Worm (Caenorhabditis elegans) whole organism, late embryonic: ENCODE data around the gene mel-11.

Source experiments
- F13H6.1 ChIP-seq: sonication (generic microtip); optimal IDR thresholded peaks from 2 replicates; lab custom pipeline; 2016; ENCODE audit warnings: missing genetic modification characterization, missing compliant biosample characterization
- ama-1 ChIP-seq: fragments of 150-350 bp; optimal IDR thresholded peaks from 2 replicates; lab custom pipeline; 2014
- ceh-14 ChIP-seq: sonication (generic microtip); optimal IDR thresholded peaks from 2 replicates; lab custom pipeline; 2016; ENCODE audit warnings: missing genotype, missing genetic modification characterization, missing compliant biosample characterization
- ceh-6 ChIP-seq: fragments of 200-800 bp; sonication (Bioruptor generic); optimal IDR thresholded peaks from 2 replicates; lab custom pipeline; 2018; ENCODE audit warnings: mild to moderate bottlenecking, missing genetic modification characterization, missing compliant biosample characterization
- dve-1 ChIP-seq: sonication (generic microtip); optimal IDR thresholded peaks from 2 replicates; lab custom pipeline; 2017; ENCODE audit warnings: antibody characterized with exemption, mild to moderate bottlenecking, missing genetic modification characterization, missing compliant biosample characterization
- pha-4 ChIP-seq: fragments of 150-350 bp; optimal IDR thresholded peaks from 2 replicates; lab custom pipeline; 2018; ENCODE audit warnings: missing biosample characterization, missing genetic modification reagents, missing genetic modification characterization
- pqm-1 ChIP-seq: sonication (generic microtip); optimal IDR thresholded peaks from 2 replicates; lab custom pipeline; 2016; ENCODE audit warnings: missing genetic modification characterization, missing compliant biosample characterization
- rnt-1 ChIP-seq: sonication (generic microtip); optimal IDR thresholded peaks from 2 replicates; lab custom pipeline; 2016; ENCODE audit warnings: missing genetic modification characterization, missing compliant biosample characterization
- unc-3 ChIP-seq, 2 experiments: fragments of 200-800 bp in 1 of 2; sonication (Bioruptor generic) in 1 of 2; sonication (generic microtip) in 1 of 2; conservative IDR thresholded peaks in 1 of 2; optimal IDR thresholded peaks in 1 of 2; 2 replicates each; pipeline versions ENCODE4 v1.3.6 to Lab custom; 2016 to 2022; ENCODE audit warnings: missing compliant biosample characterization in 2 of 2, missing genetic modification characterization in 2 of 2, missing genetic modification reagents in 1 of 2

DNA sequence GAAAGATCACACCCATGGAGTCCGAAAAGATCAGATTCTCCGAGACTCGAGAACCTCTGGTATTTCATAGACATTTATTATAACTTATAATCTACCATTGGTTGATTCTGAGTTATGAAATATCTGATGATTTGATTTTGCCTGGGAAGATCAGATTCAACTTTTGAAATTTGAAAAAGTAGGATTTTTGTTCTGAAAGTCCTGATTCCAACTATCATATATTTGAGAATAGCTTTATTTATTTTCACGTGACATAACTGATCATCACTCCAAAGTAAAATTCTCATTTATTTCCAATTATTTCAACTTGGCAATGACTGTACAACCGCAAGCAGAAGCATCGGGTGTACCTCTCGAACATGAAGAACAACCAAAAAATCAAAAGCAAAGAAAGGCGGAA lies 41.4 kb downstream of the mel-11 start, which contains the start of gene Y51B9A.7:
- no peak for TF ChIP-seq pqm-1
- no peak for TF ChIP-seq pha-4 (tag; lab: Kevin White, UChicago)
- no peak for TF ChIP-seq ama-1 (lab: Kevin White, UChicago)
- TF ChIP-seq unc-3 (GFP tag; conservative IDR thresholded peaks at IDR 0.05; lab: Robert Waterston, UW), result no peak
- TF ChIP-seq unc-3 (tag; optimal IDR thresholded peaks at IDR 0.05; lab: Kevin White, UChicago), result no peak
- no peak for TF ChIP-seq dve-1 (tag; lab: Kevin White, UChicago)
- TF ChIP-seq ceh-6 (GFP tag; lab: Kevin White, UChicago), result no peak
- no peak for TF ChIP-seq ceh-14 (tag; lab: Kevin White, UChicago)
- TF ChIP-seq rnt-1 (tag; lab: Kevin White, UChicago), result no peak
- no peak for TF ChIP-seq F13H6.1 (tag; lab: Kevin White, UChicago)
